Worm (Caenorhabditis elegans): Measurements from ENCODE around the gene clc-7.

DNA sequence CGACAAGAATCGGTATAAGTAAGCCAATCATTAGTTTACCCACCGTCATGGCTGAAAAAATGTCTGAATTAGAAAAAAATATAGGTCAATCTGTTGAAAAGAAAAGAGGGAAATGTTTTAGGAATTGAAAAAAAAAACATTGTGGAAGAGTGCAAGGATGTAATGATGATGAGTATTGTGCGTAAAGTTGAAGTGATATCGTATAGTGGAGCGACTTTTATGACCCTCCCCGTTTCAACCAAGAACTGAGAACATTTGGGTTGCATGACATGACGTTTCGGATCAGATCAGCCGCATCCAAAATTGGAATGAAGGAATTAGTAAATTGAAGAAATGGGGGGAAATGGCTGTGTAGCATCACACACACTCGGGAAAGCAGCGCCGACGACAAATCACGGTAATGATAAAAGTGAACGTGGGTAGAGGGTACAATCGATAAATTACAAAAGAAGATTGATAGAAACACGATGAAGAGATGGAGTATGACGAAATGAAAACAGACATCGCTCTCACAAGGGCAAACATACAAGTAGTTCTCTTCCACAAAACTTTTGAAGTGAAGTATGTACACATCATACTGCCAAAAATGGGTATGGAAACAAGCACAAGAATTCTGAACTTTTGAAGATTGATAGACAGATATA, 49.0 kb downstream of the clc-7 start, which contains the start of gene apl-1:
- no peak for TF ChIP-seq him-1 (tag; optimal IDR thresholded peaks at IDR 0.05)
- no peak for TF ChIP-seq W03F9.2 (tag; optimal IDR thresholded peaks at IDR 0.05)
